Fruit fly (Drosophila melanogaster): ENCODE results near the gene CG42699.

DNA sequence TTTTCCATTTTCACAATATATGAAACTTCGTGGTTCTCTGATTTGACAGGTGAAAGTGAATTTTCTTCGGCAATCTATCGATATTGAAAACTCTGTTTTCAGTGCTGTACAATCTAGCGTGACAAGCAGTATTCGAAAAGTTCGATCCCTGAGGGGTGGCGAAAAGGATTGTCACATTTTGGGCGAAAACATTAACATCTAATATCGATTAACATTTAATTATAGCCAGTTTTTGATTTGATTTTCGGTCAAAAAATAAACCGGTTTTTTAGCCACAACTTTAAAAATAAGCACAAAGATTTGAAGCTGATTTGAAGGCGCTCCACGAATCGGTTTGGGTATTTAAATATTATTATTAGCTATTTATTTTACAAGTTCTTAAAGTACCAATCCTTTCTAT is 48.5 kb downstream of the CG42699 start, which contains the start of gene CG44329:
- no peak for TF ChIP-seq CG8319 (GFP tag; optimal IDR thresholded peaks at IDR 0.05)
- TF ChIP-seq OdsH (GFP tag; optimal IDR thresholded peaks at IDR 0.05) = no peak
- no peak for TF ChIP-seq svp (GFP tag)
- TF ChIP-seq CG8632 (GFP tag; optimal IDR thresholded peaks at IDR 0.05) = no peak
- TF ChIP-seq Eip93F (GFP tag; optimal IDR thresholded peaks at IDR 0.05) = no peak
- TF ChIP-seq topi (GFP tag; optimal IDR thresholded peaks at IDR 0.05) = no peak
- no peak for TF ChIP-seq Sox102F (GFP tag; optimal IDR thresholded peaks at IDR 0.05)
- TF ChIP-seq CG6854 (GFP tag; optimal IDR thresholded peaks at IDR 0.05) = no peak
- TF ChIP-seq Met (GFP tag; optimal IDR thresholded peaks at IDR 0.05) = no peak
- TF ChIP-seq Sox15 (GFP tag; optimal IDR thresholded peaks at IDR 0.05) = no peak
- TF ChIP-seq Hr39 (GFP tag; optimal IDR thresholded peaks at IDR 0.05) = no peak
- TF ChIP-seq dac (GFP tag; optimal IDR thresholded peaks at IDR 0.05) = no peak
- no peak for TF ChIP-seq Sox14 (GFP tag; optimal IDR thresholded peaks at IDR 0.05)
- no peak for TF ChIP-seq dsx (GFP tag; optimal IDR thresholded peaks at IDR 0.05; ENCODE audit: poor library complexity, severe bottlenecking)
